Worm (Caenorhabditis elegans): ENCODE results near the gene nac-2.

- TF ChIP-seq W03F9.2 (tag; optimal IDR thresholded peaks at IDR 0.05) (no peak), dao-5 (tag; optimal IDR thresholded peaks at IDR 0.05) (no peak)
These were observed 9.4 kb upstream of the nac-2 start for ce11 chrIII:9052371-9052978.
